Worm (Caenorhabditis elegans): ENCODE measurements around the gene C35A5.11.
A peak's percentile ranks its signal among the peaks of the same experiment; 100 is the strongest.

The C35A5.11 gene

ce11 chrV:10528500-10528899, 25.6 kb upstream of the C35A5.11 start, which contains the start of gene F25D1.3:
Gene F25D1.3 (plus strand): TSS chrV:10528724.
- TF ChIP-seq ztf-26 (tag; optimal IDR thresholded peaks at IDR 0.05): no peak
- TF ChIP-seq sptf-2 (GFP tag; optimal IDR thresholded peaks at IDR 0.05): no peak
- no peak for TF ChIP-seq hmg-20 (GFP tag; IDR thresholded peaks at IDR 0.05)
- no peak for TF ChIP-seq mes-4 (tag; optimal IDR thresholded peaks at IDR 0.05)
- no peak for TF ChIP-seq F52B5.7 (tag; optimal IDR thresholded peaks at IDR 0.05)
- TF ChIP-seq nhr-120 (GFP tag; IDR thresholded peaks at IDR 0.05): no peak
- TF ChIP-seq lin-40 (tag; optimal IDR thresholded peaks at IDR 0.05): no peak
- TF ChIP-seq pha-4 (tag; optimal IDR thresholded peaks at IDR 0.05): no peak
- no peak for TF ChIP-seq Y56A3A.18 (GFP tag; IDR thresholded peaks at IDR 0.05)
- TF ChIP-seq pbrm-1 (GFP tag; IDR thresholded peaks at IDR 0.05): no peak
- TF ChIP-seq lin-26 (GFP tag; IDR thresholded peaks at IDR 0.05): no peak
- TF ChIP-seq hrde-1 (tag; optimal IDR thresholded peaks at IDR 0.05; ENCODE audit: borderline replicate concordance): no peak

ce11 chrV:10525902-10526301, 23.0 kb upstream of the C35A5.11 start, which contains the start of the genes C35A5.8 and hda-11:
Gene C35A5.8 (minus strand): TSS chrV:10525908.
Gene hda-11 (plus strand): TSS chrV:10526184.
- TF ChIP-seq him-1 (tag; optimal IDR thresholded peaks at IDR 0.05) (peak; percentile 39), pha-4 (tag; optimal IDR thresholded peaks at IDR 0.05) (no peak), F55B11.4 (tag; optimal IDR thresholded peaks at IDR 0.05; ENCODE audit: borderline replicate concordance, insufficient read depth) (no peak), ccch-3 (GFP tag; optimal IDR thresholded peaks at IDR 0.05) (peak; percentile 43), pbrm-1 (GFP tag; IDR thresholded peaks at IDR 0.05) (0 out of 2 replicates have a peak, but pooled peaks have one; percentile 22), xnd-1 (tag; optimal IDR thresholded peaks at IDR 0.05) (no peak), F39B2.1 (GFP tag; IDR thresholded peaks at IDR 0.05) (no peak), F23B12.7 (tag; optimal IDR thresholded peaks at IDR 0.05; ENCODE audit: insufficient read depth) (no peak), ztf-3 (GFP tag; optimal IDR thresholded peaks at IDR 0.05) (no peak), lin-54 (GFP tag; optimal IDR thresholded peaks at IDR 0.05) (peak; percentile 42), F52B5.7 (tag; optimal IDR thresholded peaks at IDR 0.05) (no peak), ztf-18 (tag; optimal IDR thresholded peaks at IDR 0.05) (peak; percentile 59), nhr-179 (tag; optimal IDR thresholded peaks at IDR 0.05) (no peak), K11D2.4 (GFP tag; IDR thresholded peaks at IDR 0.05) (peak; percentile 73), lsy-27 (tag; optimal IDR thresholded peaks at IDR 0.05; ENCODE audit: borderline replicate concordance, insufficient read depth) (no peak), attf-3 (GFP tag; conservative IDR thresholded peaks at IDR 0.05) (no peak), snpc-4 (GFP tag; optimal IDR thresholded peaks at IDR 0.05) (peak; percentile 43), snpc-4 (tag; optimal IDR thresholded peaks at IDR 0.05) (peak in 2 of 4 experiments; percentile 37 to 57), chd-7 (tag; optimal IDR thresholded peaks at IDR 0.05) (no peak), ceh-27 (GFP tag; optimal IDR thresholded peaks at IDR 0.05) (peak; percentile 85), F37B4.10 (GFP tag; IDR thresholded peaks at IDR 0.05) (no peak), ceh-58 (GFP tag; IDR thresholded peaks at IDR 0.05) (no peak), sea-2 (GFP tag; IDR thresholded peaks at IDR 0.05) (no peak), lir-1 (GFP tag; conservative IDR thresholded peaks at IDR 0.05) (peak; percentile 75), ZK185.1 (tag; optimal IDR thresholded peaks at IDR 0.05; ENCODE audit: poor library complexity, severe bottlenecking) (peak; percentile 93), die-1 (tag; optimal IDR thresholded peaks at IDR 0.05) (no peak), mes-4 (tag; optimal IDR thresholded peaks at IDR 0.05) (no peak), hsf-1 (GFP tag; IDR thresholded peaks at IDR 0.05) (no peak), bed-2 (GFP tag; IDR thresholded peaks at IDR 0.05) (peak; percentile 54; the same call in 1 of the 2 replicates), rcor-1 (GFP tag; IDR thresholded peaks at IDR 0.05) (peak; percentile 86), madf-6 (GFP tag; IDR thresholded peaks at IDR 0.05) (peak; percentile 67), hmg-1.2 (GFP tag; IDR thresholded peaks at IDR 0.05) (peak; percentile 67; the same call in 1 of the 2 replicates), unc-62 (GFP tag; optimal IDR thresholded peaks at IDR 0.05) (no peak), zfh-2 (GFP tag; conservative IDR thresholded peaks at IDR 0.05) (no peak), mcd-1 (GFP tag; IDR thresholded peaks at IDR 0.05) (peak; percentile 63), nfya-2 (GFP tag; IDR thresholded peaks at IDR 0.05) (no peak), cebp-2 (GFP tag; IDR thresholded peaks at IDR 0.05) (no peak), ekl-4 (GFP tag; IDR thresholded peaks at IDR 0.05) (no peak), mel-28 (tag; optimal IDR thresholded peaks at IDR 0.05; ENCODE audit: borderline replicate concordance) (no peak)

Data from whole organism, young adult.